Fruit fly (Drosophila melanogaster): ENCODE data around the gene prage.

The prage gene

dm6 chrX:1773532-1774346, at the start of gene prage, which contains the start of gene Adar (continued):
- TF ChIP-seq CG17359 (tag; optimal IDR thresholded peaks at IDR 0.05) (no peak), peb (GFP tag; IDR thresholded peaks at IDR 0.05) (no peak), CG10654 (GFP tag; optimal IDR thresholded peaks at IDR 0.05) (no peak), Dip3 (GFP tag; optimal IDR thresholded peaks at IDR 0.05) (peak; percentile 3), usp (GFP tag; optimal IDR thresholded peaks at IDR 0.05) (no peak), CG10147 (GFP tag; optimal IDR thresholded peaks at IDR 0.05) (no peak), hbn (GFP tag; IDR thresholded peaks at IDR 0.05; ENCODE audit: partially characterized antibody) (peak; percentile 73), CG8924 (tag; optimal IDR thresholded peaks at IDR 0.05) (no peak), h (optimal IDR thresholded peaks at IDR 0.05) (no peak), lilli (GFP tag; optimal IDR thresholded peaks at IDR 0.05) (no peak), crp (GFP tag; optimal IDR thresholded peaks at IDR 0.05) (no peak), crc (GFP tag; optimal IDR thresholded peaks at IDR 0.05) (no peak), oc (tag; optimal IDR thresholded peaks at IDR 0.05) (no peak), cad (GFP tag; optimal IDR thresholded peaks at IDR 0.05) (no peak), otp (GFP tag; IDR thresholded peaks at IDR 0.05) (no peak), Mrtf (GFP tag; IDR thresholded peaks at IDR 0.05) (no peak), CG16779 (GFP tag; IDR thresholded peaks at IDR 0.05) (no peak), Ada2b (GFP tag; IDR thresholded peaks at IDR 0.05) (no peak), en (GFP tag; optimal IDR thresholded peaks at IDR 0.05) (no peak), pfk (GFP tag; optimal IDR thresholded peaks at IDR 0.05) (no peak), Ssrp (tag; optimal IDR thresholded peaks at IDR 0.05) (no peak), CrebB (tag; optimal IDR thresholded peaks at IDR 0.05) (no peak), ttk (GFP tag; IDR thresholded peaks at IDR 0.05) (no peak), NfI (GFP tag; optimal IDR thresholded peaks at IDR 0.05) (no peak), CG14014 (GFP tag; IDR thresholded peaks at IDR 0.05) (no peak), CG14965 (GFP tag; optimal IDR thresholded peaks at IDR 0.05; ENCODE audit: borderline replicate concordance) (no peak), CG6765 (GFP tag; optimal IDR thresholded peaks at IDR 0.05) (no peak), esg (GFP tag; conservative IDR thresholded peaks at IDR 0.05) (no peak), Kr (GFP tag; optimal IDR thresholded peaks at IDR 0.05) (no peak), Max (GFP tag; optimal IDR thresholded peaks at IDR 0.05) (no peak), CG34224 (GFP tag; IDR thresholded peaks at IDR 0.05; ENCODE audit: partially characterized antibody) (peak; percentile 65), CG17328 (GFP tag; IDR thresholded peaks at IDR 0.05) (no peak), Awh (GFP tag; IDR thresholded peaks at IDR 0.05) (no peak), dimm (GFP tag; IDR thresholded peaks at IDR 0.05) (no peak), CG6272 (GFP tag; IDR thresholded peaks at IDR 0.05) (no peak), Gsc (GFP tag; IDR thresholded peaks at IDR 0.05) (no peak), phol (tag; optimal IDR thresholded peaks at IDR 0.05) (no peak), eve (GFP tag; optimal IDR thresholded peaks at IDR 0.05) (no peak), HLHmδ (GFP tag; optimal IDR thresholded peaks at IDR 0.05) (no peak), CG2129 (GFP tag; IDR thresholded peaks at IDR 0.05; ENCODE audit: partially characterized antibody) (peak; percentile 50), cato (GFP tag; optimal IDR thresholded peaks at IDR 0.05; ENCODE audit: borderline replicate concordance) (no peak), CG42726 (GFP tag; IDR thresholded peaks at IDR 0.05; ENCODE audit: partially characterized antibody) (peak; percentile 49; the same call in 1 of the 2 replicates), D19A (tag; optimal IDR thresholded peaks at IDR 0.05) (no peak), toy (GFP tag; IDR thresholded peaks at IDR 0.05) (no peak), Hey (tag; optimal IDR thresholded peaks at IDR 0.05) (no peak), CG9876 (GFP tag; optimal IDR thresholded peaks at IDR 0.05) (no peak), CG1792 (GFP tag; optimal IDR thresholded peaks at IDR 0.05) (no peak), B-H1 (GFP tag; IDR thresholded peaks at IDR 0.05) (no peak), CG3995 (GFP tag; optimal IDR thresholded peaks at IDR 0.05) (peak; percentile 93), pum (GFP tag; optimal IDR thresholded peaks at IDR 0.05) (no peak), stc (GFP tag; IDR thresholded peaks at IDR 0.05) (no peak)

Measured in whole organism, embryonic.